Fruit fly (Drosophila melanogaster) whole organism, larva: ENCODE results near the gene CG7101.

ENCODE experiments used
- noc ChIP-seq: fragments of 200-800 bp; sonication (Bioruptor generic); optimal IDR thresholded peaks from 3 replicates; lab custom pipeline; 2019; ENCODE audit warnings: missing biosample characterization, mild to moderate bottlenecking, missing genetic modification characterization, moderate library complexity

CG7101 gene

dm6 chrX:18834399-18834798 is 4.0 kb downstream of the CG7101 start:
- TF ChIP-seq noc (tag; lab: Kevin White, UChicago), result no peak

- no peak for TF ChIP-seq noc (tag; lab: Kevin White, UChicago)
Observed at dm6 chrX:18835003-18835402, 4.6 kb downstream of the CG7101 start.

- TF ChIP-seq noc (tag; lab: Kevin White, UChicago), result no peak
Observed at dm6 chrX:18835500-18835899, 5.1 kb downstream of the CG7101 start.

dm6 chrX:18836315-18836714 is 5.9 kb downstream of the CG7101 start:
- TF ChIP-seq noc (tag; lab: Kevin White, UChicago), result no peak

dm6 chrX:18837046-18837445 is 6.7 kb downstream of the CG7101 start:
- TF ChIP-seq noc (tag; lab: Kevin White, UChicago), result peak; percentile 37

- TF ChIP-seq noc (tag; lab: Kevin White, UChicago), result no peak
Observed at dm6 chrX:18838470-18838869, 8.1 kb downstream of the CG7101 start.

- no peak for TF ChIP-seq noc (tag; lab: Kevin White, UChicago)
Observed at dm6 chrX:18838929-18839576, 8.7 kb downstream of the CG7101 start.

dm6 chrX:18843229-18844033 is 13.0 kb downstream of the CG7101 start, which contains the start of gene htk:
htk (plus strand) TSS chrX:18843663.
- TF ChIP-seq noc (tag; lab: Kevin White, UChicago), result no peak

dm6 chrX:18848338-18849021 is 18.1 kb downstream of the CG7101 start, which contains the start of gene shop:
shop (minus strand) TSS chrX:18848566.
- peak; percentile 90 for TF ChIP-seq noc (tag; lab: Kevin White, UChicago)

- TF ChIP-seq noc (tag; lab: Kevin White, UChicago), result no peak
Observed at dm6 chrX:18849022-18849368, 18.6 kb downstream of the CG7101 start.

- TF ChIP-seq noc (tag; lab: Kevin White, UChicago), result peak; percentile 19
Observed at dm6 chrX:18857356-18857807, 27.0 kb downstream of the CG7101 start, which contains the start of gene CG7322. CG7322 (minus strand) TSS chrX:18857757.

- no peak for TF ChIP-seq noc (tag; lab: Kevin White, UChicago)
Observed at dm6 chrX:18857916-18858315, 27.5 kb downstream of the CG7101 start, which contains the start of gene Usp39. Usp39 (plus strand) TSS chrX:18858203.

dm6 chrX:18860074-18860473 is 29.7 kb downstream of the CG7101 start, which contains the start of gene CG32544:
CG32544 (plus strand) TSS chrX:18860284.
- TF ChIP-seq noc (tag; lab: Kevin White, UChicago), result no peak

dm6 chrX:18863748-18864482 is 33.5 kb downstream of the CG7101 start, which contains the start of the genes CG7326 and Dora:
CG7326 (minus strand) TSS chrX:18863776.
Dora (plus strand) TSS chrX:18863950.
- TF ChIP-seq noc (tag; lab: Kevin White, UChicago), result peak; percentile 9
